Fruit fly (Drosophila melanogaster) whole organism, embryonic: ENCODE measurements around the gene CG13313.
A peak's percentile ranks its signal among the peaks of the same experiment; 100 is the strongest.

Experiments
- BtbVII ChIP-seq: fragments of 200-800 bp; sonication (Bioruptor generic); optimal IDR thresholded peaks from 3 replicates; lab custom pipeline; 2017; ENCODE audit warnings: missing biosample characterization, mild to moderate bottlenecking, missing genetic modification characterization
- CG10274 ChIP-seq: fragments of 200-800 bp; sonication (Bioruptor generic); optimal IDR thresholded peaks from 3 replicates; lab custom pipeline; 2017; ENCODE audit warnings: missing biosample characterization, mild to moderate bottlenecking, missing genetic modification characterization
- CG10959 ChIP-seq: fragments of 200-800 bp; sonication (Bioruptor generic); IDR thresholded peaks from 2 replicates; pipeline ENCODE4 v1.3.6; 2022; ENCODE audit warnings: missing biosample characterization, missing genetic modification characterization
- CG11504 ChIP-seq: fragments of 200-800 bp; sonication (Bioruptor generic); optimal IDR thresholded peaks from 3 replicates; lab custom pipeline; 2019; ENCODE audit warnings: missing biosample characterization, mild to moderate bottlenecking, missing genetic modification characterization, moderate library complexity
- CG1233 ChIP-seq: fragments of 200-800 bp; sonication (Bioruptor generic); optimal IDR thresholded peaks from 4 replicates; lab custom pipeline; 2018; ENCODE audit warnings: missing biosample characterization, mild to moderate bottlenecking, missing genetic modification characterization
- CG17385 ChIP-seq: fragments of 200-800 bp; sonication (Bioruptor generic); optimal IDR thresholded peaks from 3 replicates; lab custom pipeline; 2018; ENCODE audit warnings: missing biosample characterization, mild to moderate bottlenecking, missing genetic modification characterization
- CG2199 ChIP-seq: fragments of 200-800 bp; sonication (Bioruptor generic); IDR thresholded peaks from 3 replicates; pipeline ENCODE4 v1.3.6; 2022; ENCODE audit warnings: missing biosample characterization, missing genetic modification characterization
- CG30020 ChIP-seq: fragments of 200-800 bp; optimal IDR thresholded peaks from 2 replicates; lab custom pipeline; 2019; ENCODE audit warnings: missing biosample characterization, mild to moderate bottlenecking, missing genetic modification characterization, moderate library complexity
- CG4360 ChIP-seq: fragments of 200-800 bp; sonication (Bioruptor generic); IDR thresholded peaks from 2 replicates; pipeline ENCODE4 v1.3.6; 2022; ENCODE audit warnings: missing biosample characterization, missing genetic modification characterization
- CG4854 ChIP-seq: fragments of 200-800 bp; sonication (Bioruptor generic); optimal IDR thresholded peaks from 2 replicates; lab custom pipeline; 2016; ENCODE audit warnings: missing biosample characterization, missing genetic modification characterization, inconsistent platforms
- CG6813 ChIP-seq: fragments of 200-800 bp; sonication (Bioruptor generic); optimal IDR thresholded peaks from 2 replicates; lab custom pipeline; 2017; ENCODE audit warnings: missing biosample characterization, missing genetic modification characterization, mild to moderate bottlenecking, moderate library complexity, missing genetic modification reagents
- CG7271 ChIP-seq: fragments of 200-800 bp; sonication (Bioruptor generic); optimal IDR thresholded peaks from 2 replicates; lab custom pipeline; 2018; ENCODE audit warnings: missing biosample characterization, mild to moderate bottlenecking, missing genetic modification characterization, moderate library complexity
- CG7786 ChIP-seq: fragments of 200-800 bp; sonication (Bioruptor generic); optimal IDR thresholded peaks from 2 replicates; lab custom pipeline; 2016; ENCODE audit warnings: missing biosample characterization, missing genetic modification characterization
- CG9797 ChIP-seq: fragments of 200-800 bp; sonication (Bioruptor generic); optimal IDR thresholded peaks from 3 replicates; lab custom pipeline; 2018; ENCODE audit warnings: missing biosample characterization, mild to moderate bottlenecking, missing genetic modification characterization
- Dll ChIP-seq: fragments of 200-800 bp; sonication (Bioruptor generic); IDR thresholded peaks from 4 replicates; pipeline ENCODE4 v1.3.6; 2022; ENCODE audit warnings: missing biosample characterization, missing genetic modification characterization; ENCODE audit not compliant: partially characterized antibody
- Dp ChIP-seq: fragments of 200-800 bp; sonication (Bioruptor generic); optimal IDR thresholded peaks from 2 replicates; lab custom pipeline; 2018; ENCODE audit warnings: missing biosample characterization, mild to moderate bottlenecking, missing genetic modification characterization, moderate library complexity
- E2f1 ChIP-seq: fragments of 200-800 bp; sonication (Bioruptor generic); IDR thresholded peaks from 2 replicates; pipeline ENCODE4 v1.3.6; 2022; ENCODE audit warnings: missing biosample characterization, missing genetic modification characterization
- E2f2 ChIP-seq: fragments of 200-800 bp; sonication (Bioruptor generic); IDR thresholded peaks from 2 replicates; pipeline ENCODE4 v1.3.6; 2022; ENCODE audit warnings: missing biosample characterization, missing genetic modification characterization
- Ets97D ChIP-seq: fragments of 200-800 bp; sonication (Bioruptor generic); optimal IDR thresholded peaks from 3 replicates; lab custom pipeline; 2016; ENCODE audit warnings: missing biosample characterization, missing genetic modification characterization
- Fer1 ChIP-seq: fragments of 200-800 bp; sonication (Bioruptor generic); optimal IDR thresholded peaks from 2 replicates; lab custom pipeline; 2017; ENCODE audit warnings: missing biosample characterization, mild to moderate bottlenecking, missing genetic modification characterization
- GATAe ChIP-seq: fragments of 200-800 bp; sonication (Bioruptor generic); conservative IDR thresholded peaks from 2 replicates; pipeline ENCODE4 v1.3.6; 2022; ENCODE audit warnings: missing biosample characterization, missing genetic modification characterization
- Hey ChIP-seq: fragments of 200-800 bp; sonication (Bioruptor generic); optimal IDR thresholded peaks from 3 replicates; lab custom pipeline; 2018; ENCODE audit warnings: missing biosample characterization, mild to moderate bottlenecking, missing genetic modification characterization
- Hmx ChIP-seq: fragments of 200-800 bp; sonication (Bioruptor generic); optimal IDR thresholded peaks from 2 replicates; lab custom pipeline; 2016; ENCODE audit warnings: missing biosample characterization, missing genetic modification characterization
- MTF-1 ChIP-seq: fragments of 200-800 bp; sonication (Bioruptor generic); optimal IDR thresholded peaks from 2 replicates; lab custom pipeline; 2018; ENCODE audit warnings: missing biosample characterization, mild to moderate bottlenecking, missing genetic modification characterization, borderline replicate concordance
- Nf-YA ChIP-seq: fragments of 200-800 bp; sonication (Bioruptor generic); IDR thresholded peaks from 2 replicates; pipeline ENCODE4 v1.3.6; 2022; ENCODE audit warnings: missing biosample characterization, missing genetic modification characterization
- Oaz ChIP-seq: fragments of 200-800 bp; sonication (Bioruptor generic); IDR thresholded peaks from 2 replicates; pipeline ENCODE4 v1.3.6; 2022; ENCODE audit warnings: missing biosample characterization, missing genetic modification characterization
- PHDP ChIP-seq: fragments of 200-800 bp; sonication (Bioruptor generic); optimal IDR thresholded peaks from 3 replicates; lab custom pipeline; 2018; ENCODE audit warnings: missing biosample characterization, mild to moderate bottlenecking, missing genetic modification characterization, moderate library complexity
- Ssrp ChIP-seq: fragments of 200-800 bp; sonication (Bioruptor generic); optimal IDR thresholded peaks from 2 replicates; lab custom pipeline; 2018; ENCODE audit warnings: missing biosample characterization, mild to moderate bottlenecking, missing genetic modification characterization, moderate library complexity
- aop ChIP-seq: fragments of 200-800 bp; sonication (Bioruptor generic); IDR thresholded peaks from 2 replicates; pipeline ENCODE4 v1.3.6; 2022; ENCODE audit warnings: missing biosample characterization, missing genetic modification characterization
- ap ChIP-seq: fragments of 200-800 bp; sonication (Bioruptor generic); IDR thresholded peaks from 2 replicates; pipeline ENCODE4 v1.3.6; 2022; ENCODE audit warnings: missing biosample characterization, missing genetic modification characterization
- ewg ChIP-seq: fragments of 200-800 bp; sonication (Bioruptor generic); optimal IDR thresholded peaks from 3 replicates; lab custom pipeline; 2017; ENCODE audit warnings: mild to moderate bottlenecking, missing biosample characterization, missing genetic modification reagents, missing genetic modification characterization
- exex ChIP-seq: fragments of 200-800 bp; sonication (Bioruptor generic); optimal IDR thresholded peaks from 4 replicates; lab custom pipeline; 2018; ENCODE audit warnings: missing biosample characterization, mild to moderate bottlenecking, missing genetic modification characterization, moderate library complexity
- fd96Cb ChIP-seq: fragments of 200-800 bp; sonication (Bioruptor generic); optimal IDR thresholded peaks from 2 replicates; lab custom pipeline; 2018; ENCODE audit warnings: missing biosample characterization, mild to moderate bottlenecking, missing genetic modification characterization, moderate library complexity
- hkb ChIP-seq, 2 experiments: fragments of 200-800 bp in 1 of 2; fragments of >200 bp in 1 of 2; sonication (Bioruptor generic) in 1 of 2; IDR thresholded peaks in 1 of 2; optimal IDR thresholded peaks in 1 of 2; 2 replicates each; pipeline versions ENCODE4 v1.3.6 to Lab custom; 2017 to 2022; ENCODE audit warnings: missing biosample characterization in 1 of 2, missing genetic modification characterization in 1 of 2
- kah ChIP-seq: fragments of 200-800 bp; sonication (Bioruptor generic); optimal IDR thresholded peaks from 2 replicates; lab custom pipeline; 2018; ENCODE audit warnings: missing biosample characterization, mild to moderate bottlenecking, missing genetic modification characterization
- lab ChIP-seq: fragments of 200-800 bp; sonication (Bioruptor generic); optimal IDR thresholded peaks from 3 replicates; lab custom pipeline; 2017; ENCODE audit warnings: missing biosample characterization, missing genetic modification characterization, mild to moderate bottlenecking, moderate library complexity, missing genetic modification reagents
- lov ChIP-seq, 2 experiments: fragments of 200-800 bp in 1 of 2; fragments of >200 bp in 1 of 2; sonication (Bioruptor generic) in 1 of 2; IDR thresholded peaks in 1 of 2; optimal IDR thresholded peaks in 1 of 2; 2 replicates in 1 of 2; 3 replicates in 1 of 2; pipeline versions ENCODE4 v1.3.6 to Lab custom; 2017 to 2022; ENCODE audit warnings: missing biosample characterization in 1 of 2, missing genetic modification characterization in 1 of 2
- mirr ChIP-seq: fragments of 200-800 bp; sonication (Bioruptor generic); optimal IDR thresholded peaks from 3 replicates; lab custom pipeline; 2018; ENCODE audit warnings: missing biosample characterization, mild to moderate bottlenecking, missing genetic modification characterization
- odd ChIP-seq: fragments of 200-800 bp; sonication (Bioruptor generic); optimal IDR thresholded peaks from 2 replicates; lab custom pipeline; 2017; ENCODE audit warnings: missing biosample characterization, mild to moderate bottlenecking, missing genetic modification characterization
- pb ChIP-seq: fragments of 200-800 bp; sonication (Bioruptor generic); optimal IDR thresholded peaks from 3 replicates; lab custom pipeline; 2016; ENCODE audit warnings: missing biosample characterization, missing genetic modification characterization
- sens ChIP-seq: fragments of 200-800 bp; sonication (Bioruptor generic); peaks from one replicate; lab custom pipeline; 2016; ENCODE audit warnings: missing biosample characterization, missing genetic modification characterization
- slp2 ChIP-seq: fragments of 200-800 bp; sonication (Bioruptor generic); optimal IDR thresholded peaks from 2 replicates; lab custom pipeline; 2016; ENCODE audit warnings: missing biosample characterization, missing genetic modification characterization
- stc ChIP-seq: fragments of 200-800 bp; sonication (Bioruptor generic); IDR thresholded peaks from 2 replicates; pipeline ENCODE4 v1.3.6; 2022; ENCODE audit warnings: missing biosample characterization, missing genetic modification characterization
- stwl ChIP-seq: fragments of 200-800 bp; sonication (Bioruptor generic); optimal IDR thresholded peaks from 3 replicates; lab custom pipeline; 2018; ENCODE audit warnings: missing biosample characterization, mild to moderate bottlenecking, missing genetic modification characterization, moderate library complexity
- sug ChIP-seq: fragments of 200-800 bp; optimal IDR thresholded peaks from 2 replicates; lab custom pipeline; 2019; ENCODE audit warnings: missing biosample characterization, mild to moderate bottlenecking, missing genetic modification characterization, moderate library complexity
- tin ChIP-seq: fragments of 200-800 bp; sonication (Bioruptor generic); optimal IDR thresholded peaks from 3 replicates; lab custom pipeline; 2016; ENCODE audit warnings: missing biosample characterization, missing genetic modification characterization

Gene CG13313

DNA sequence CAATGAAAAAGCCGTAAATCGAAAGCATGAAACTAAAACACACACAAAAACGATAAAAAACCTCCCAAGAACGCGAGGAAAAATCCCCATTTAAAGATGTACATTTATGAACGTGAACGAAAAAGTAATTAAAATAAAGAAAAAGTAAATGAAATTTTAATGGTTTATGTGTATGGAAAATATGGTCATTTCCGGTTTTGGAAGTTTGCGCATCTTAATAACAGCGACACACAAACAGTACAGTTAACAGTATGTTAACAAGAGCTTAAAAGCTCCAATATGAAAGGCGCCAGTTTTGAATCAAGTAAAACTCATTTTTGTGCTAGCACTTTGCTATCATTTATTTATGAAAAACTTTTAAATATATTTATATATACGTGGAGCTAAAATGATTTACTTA, 26.7 kb upstream of the CG13313 start (continued):
- peak; percentile 20; the same call in 1 of the 2 replicates for TF ChIP-seq stc (GFP tag; lab: Robert Waterston, UW)
- TF ChIP-seq CG4854 (GFP tag; lab: Kevin White, UChicago) = no peak
- TF ChIP-seq CG10274 = no peak
- no peak for TF ChIP-seq CG2199 (GFP tag; lab: Robert Waterston, UW)
- TF ChIP-seq slp2 (GFP tag; lab: Kevin White, UChicago) = no peak
- no peak for TF ChIP-seq Hmx (GFP tag; lab: Kevin White, UChicago)
- TF ChIP-seq CG9797 (GFP tag; lab: Kevin White, UChicago) = no peak
- no peak for TF ChIP-seq Nf-YA (GFP tag; lab: Robert Waterston, UW)
- peak; percentile 44 for TF ChIP-seq Fer1
- TF ChIP-seq CG1233 (GFP tag; lab: Kevin White, UChicago) = no peak
- no peak for TF ChIP-seq ap (GFP tag; lab: Robert Waterston, UW)
- TF ChIP-seq CG10959 (GFP tag; lab: Robert Waterston, UW) = no peak
- peak; percentile 10 for TF ChIP-seq sens (GFP tag; lab: Kevin White, UChicago)
- TF ChIP-seq aop (GFP tag; lab: Robert Waterston, UW) = no peak
- peak; percentile 29 for TF ChIP-seq CG17385 (GFP tag; lab: Kevin White, UChicago)
- TF ChIP-seq MTF-1 = no peak
- TF ChIP-seq odd (GFP tag; lab: Kevin White, UChicago) = peak; percentile 40
- peak; percentile 36 for TF ChIP-seq BtbVII (GFP tag; lab: Kevin White, UChicago)
- TF ChIP-seq ewg (GFP tag; lab: Kevin White, UChicago) = no peak
- TF ChIP-seq fd96Cb = no peak
- TF ChIP-seq hkb (optimal IDR thresholded peaks at IDR 0.05; lab: Kevin White, UChicago) = no peak
- TF ChIP-seq hkb (GFP tag; IDR thresholded peaks at IDR 0.05; lab: Robert Waterston, UW) = 0 out of 2 replicates have a peak, but pooled peaks have one; percentile 22
- peak; percentile 77 for TF ChIP-seq E2f2 (GFP tag; lab: Robert Waterston, UW)
- peak; percentile 66 for TF ChIP-seq Dp
- TF ChIP-seq Oaz (GFP tag; lab: Robert Waterston, UW) = no peak
- peak; percentile 38 for TF ChIP-seq PHDP (tag; lab: Kevin White, UChicago)

DNA sequence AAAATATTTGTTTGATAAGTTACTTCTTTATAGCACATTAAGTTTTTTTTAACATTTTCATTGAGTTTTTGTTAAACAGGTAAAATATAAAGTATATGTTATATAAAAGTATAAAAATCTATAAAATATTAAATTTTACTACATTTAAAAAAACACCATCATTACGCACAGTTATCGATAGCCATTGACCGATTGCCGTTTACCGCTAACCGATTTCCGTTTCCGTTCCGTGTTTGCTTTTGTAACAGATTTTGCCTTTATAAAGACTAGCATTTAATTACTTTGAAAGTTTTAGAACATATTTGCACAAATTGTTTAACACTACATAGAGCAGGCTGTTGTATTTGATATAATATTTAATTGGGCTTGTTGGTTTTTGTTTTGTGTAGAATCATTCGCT, 19.0 kb upstream of the CG13313 start:
- TF ChIP-seq stwl (tag; lab: Kevin White, UChicago) = peak; percentile 58
- no peak for TF ChIP-seq Ssrp
- no peak for TF ChIP-seq E2f1 (GFP tag; lab: Robert Waterston, UW)
- TF ChIP-seq Ets97D (GFP tag; lab: Kevin White, UChicago) = peak; percentile 13
- TF ChIP-seq CG7786 = no peak
- TF ChIP-seq CG7271 = peak; percentile 77
- TF ChIP-seq PHDP (tag; lab: Kevin White, UChicago) = no peak

DNA sequence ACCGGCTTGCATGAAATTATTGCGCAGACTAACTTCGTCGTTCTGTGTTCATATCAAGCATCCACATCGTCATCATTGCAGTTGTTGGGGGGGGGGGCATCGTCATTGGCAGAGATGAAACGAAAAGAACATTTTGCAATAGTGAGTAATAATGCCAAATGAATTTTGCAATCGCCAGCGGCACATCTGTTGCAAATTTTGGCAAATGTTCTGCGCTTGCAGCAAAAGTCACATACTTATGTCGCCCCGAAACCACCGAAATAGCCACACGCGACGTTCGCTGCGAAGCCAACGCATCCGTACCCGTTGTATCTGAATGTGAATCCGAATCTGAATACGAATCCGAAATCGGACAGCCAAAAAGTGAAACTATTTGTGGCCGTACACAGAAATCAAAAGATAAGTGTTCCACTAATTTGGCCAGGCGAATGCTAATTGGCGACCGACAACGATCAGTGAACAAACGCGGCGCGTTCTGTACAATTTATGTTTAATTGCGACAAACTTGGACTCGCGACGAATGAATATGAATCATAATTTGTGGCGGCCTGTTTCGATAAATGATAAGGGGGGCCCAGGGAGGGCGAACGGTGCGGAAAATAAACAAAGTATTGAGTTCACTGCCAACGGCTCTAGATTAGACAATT, 10.7 kb upstream of the CG13313 start:
- TF ChIP-seq lov (optimal IDR thresholded peaks at IDR 0.05; lab: Kevin White, UChicago) (no peak), lov (GFP tag; IDR thresholded peaks at IDR 0.05; lab: Robert Waterston, UW) (no peak), Hey (tag; lab: Kevin White, UChicago) (peak; percentile 75), CG4360 (GFP tag; lab: Robert Waterston, UW) (no peak), lab (peak; percentile 34), Dll (GFP tag; lab: Robert Waterston, UW) (no peak), mirr (GFP tag; lab: Kevin White, UChicago) (peak; percentile 80), exex (tag; lab: Kevin White, UChicago) (peak; percentile 58), CG30020 (tag; lab: Kevin White, UChicago) (no peak), CG11504 (tag; lab: Kevin White, UChicago) (no peak), CG6813 (GFP tag; lab: Kevin White, UChicago) (no peak), GATAe (GFP tag; lab: Robert Waterston, UW) (peak; percentile 24; the same call in 1 of the 2 replicates), sug (tag; lab: Kevin White, UChicago) (peak; percentile 48), pb (no peak), kah (no peak), tin (GFP tag; lab: Kevin White, UChicago) (no peak)
